Worm (Caenorhabditis elegans): Measurements from ENCODE around the gene tag-115.

- no peak for TF ChIP-seq lin-13 (tag; optimal IDR thresholded peaks at IDR 0.05)
- no peak for TF ChIP-seq unc-62 (GFP tag; optimal IDR thresholded peaks at IDR 0.05)
- no peak for TF ChIP-seq elt-1 (tag; optimal IDR thresholded peaks at IDR 0.05; ENCODE audit: borderline replicate concordance, insufficient read depth)
- no peak for TF ChIP-seq snpc-4 (tag; optimal IDR thresholded peaks at IDR 0.05)
- TF ChIP-seq ztf-11 (tag; optimal IDR thresholded peaks at IDR 0.05), result no peak
- no peak for TF ChIP-seq lin-32 (GFP tag; optimal IDR thresholded peaks at IDR 0.05)
- no peak for TF ChIP-seq blmp-1 (tag; optimal IDR thresholded peaks at IDR 0.05)
- TF ChIP-seq sptf-1 (tag; optimal IDR thresholded peaks at IDR 0.05), result no peak
- TF ChIP-seq ces-1 (GFP tag; optimal IDR thresholded peaks at IDR 0.05), result no peak
- TF ChIP-seq M03D4.4 (tag; optimal IDR thresholded peaks at IDR 0.05), result no peak
These were observed 8.6 kb upstream of the tag-115 start for ce11 chrIV:13247780-13248179.
